Worm (Caenorhabditis elegans) whole organism, L4 larva: Measurements from ENCODE around the gene nas-25.
A peak's percentile ranks its signal among the peaks of the same experiment; 100 is the strongest.

Experiments used
- F10B5.3 ChIP-seq: sonication (generic microtip); optimal IDR thresholded peaks from 2 replicates; lab custom pipeline; 2016; ENCODE audit warnings: mild to moderate bottlenecking, missing genetic modification characterization, missing compliant biosample characterization
- R02D3.7 ChIP-seq: fragments of 150-350 bp; sonication (generic microtip); optimal IDR thresholded peaks from 3 replicates; lab custom pipeline; 2014; ENCODE audit warnings: missing biosample characterization, missing genetic modification characterization
- Y105C5A.15 ChIP-seq: fragments of 200-800 bp; sonication (Bioruptor generic); IDR thresholded peaks from 2 replicates; pipeline ENCODE4 v1.3.6; 2022; ENCODE audit warnings: missing genetic modification characterization, missing compliant biosample characterization
- Y48G9A.11 ChIP-seq: fragments of 200-800 bp; sonication (Bioruptor generic); IDR thresholded peaks from 2 replicates; pipeline ENCODE4 v1.3.6; 2022; ENCODE audit warnings: missing genetic modification reagents, missing genetic modification characterization, missing compliant biosample characterization
- Y5F2A.4 ChIP-seq: fragments of 200-800 bp; sonication (Bioruptor generic); optimal IDR thresholded peaks from 2 replicates; lab custom pipeline; 2018; ENCODE audit warnings: mild to moderate bottlenecking, missing genetic modification characterization, missing compliant biosample characterization
- Y75B8A.6 ChIP-seq: fragments of 200-800 bp; sonication (Bioruptor generic); IDR thresholded peaks from 2 replicates; pipeline ENCODE4 v1.3.6; 2022; ENCODE audit warnings: missing genetic modification reagents, missing genetic modification characterization, missing compliant biosample characterization
- ZK337.2 ChIP-seq: fragments of 200-800 bp; sonication (Bioruptor generic); IDR thresholded peaks from 2 replicates; pipeline ENCODE4 v1.3.6; 2022; ENCODE audit warnings: missing genetic modification reagents, missing genetic modification characterization, missing compliant biosample characterization
- aha-1 ChIP-seq: fragments of 150-350 bp; peaks from one replicate; lab custom pipeline; 2014; ENCODE audit warnings: missing biosample characterization, missing genetic modification characterization
- arid-1 ChIP-seq: fragments of 200-800 bp; sonication (Bioruptor generic); conservative IDR thresholded peaks from 2 replicates; pipeline ENCODE4 v1.3.6; 2022; ENCODE audit warnings: missing genetic modification reagents, missing genetic modification characterization, missing compliant biosample characterization
- attf-4 ChIP-seq: sonication (generic microtip); optimal IDR thresholded peaks from 3 replicates; lab custom pipeline; 2017; ENCODE audit warnings: missing biosample characterization, missing genetic modification characterization
- ceh-20 ChIP-seq: fragments of 200-800 bp; sonication (Bioruptor generic); IDR thresholded peaks from 2 replicates; pipeline ENCODE4 v1.3.6; 2022; ENCODE audit warnings: missing genetic modification reagents, missing genetic modification characterization, missing compliant biosample characterization
- ceh-28 ChIP-seq: fragments of 150-350 bp; optimal IDR thresholded peaks from 2 replicates; lab custom pipeline; 2014; ENCODE audit warnings: missing biosample characterization, missing genetic modification reagents, missing genetic modification characterization
- ceh-32 ChIP-seq: sonication (generic microtip); optimal IDR thresholded peaks from 2 replicates; lab custom pipeline; 2016; ENCODE audit warnings: mild to moderate bottlenecking, missing genetic modification characterization, missing compliant biosample characterization; ENCODE audit not compliant: poor library complexity
- ceh-62 ChIP-seq: sonication (generic microtip); optimal IDR thresholded peaks from 2 replicates; lab custom pipeline; 2017; ENCODE audit warnings: missing biosample characterization, missing genetic modification characterization
- ces-1 ChIP-seq: fragments of 150-350 bp; sonication (generic microtip); optimal IDR thresholded peaks from 4 replicates; lab custom pipeline; 2014; ENCODE audit warnings: missing biosample characterization, missing genetic modification reagents, missing genetic modification characterization
- daf-16 ChIP-seq, 3 experiments: sonication (generic microtip); optimal IDR thresholded peaks; 2 replicates each; lab custom pipeline; 2016 to 2017; ENCODE audit warnings: missing genetic modification characterization in 3 of 3, missing genetic modification reagents in 3 of 3, mild to moderate bottlenecking in 2 of 3, missing compliant biosample characterization in 2 of 3, missing biosample characterization in 1 of 3, moderate library complexity in 1 of 3
- daf-8 ChIP-seq: fragments of 200-800 bp; sonication (Bioruptor generic); IDR thresholded peaks from 2 replicates; pipeline ENCODE4 v1.3.6; 2022; ENCODE audit warnings: missing genetic modification characterization, missing compliant biosample characterization
- dmd-6 ChIP-seq: fragments of 200-800 bp; sonication (Bioruptor generic); IDR thresholded peaks from 2 replicates; pipeline ENCODE4 v1.3.6; 2022; ENCODE audit warnings: missing genetic modification reagents, missing genetic modification characterization, missing compliant biosample characterization
- dmd-8 ChIP-seq: fragments of 200-800 bp; sonication (Bioruptor generic); IDR thresholded peaks from 2 replicates; pipeline ENCODE4 v1.3.6; 2022; ENCODE audit warnings: missing genetic modification characterization, missing compliant biosample characterization
- dmd-9 ChIP-seq: fragments of 200-800 bp; sonication (Bioruptor generic); IDR thresholded peaks from 2 replicates; pipeline ENCODE4 v1.3.6; 2022; ENCODE audit warnings: missing genetic modification reagents, missing genetic modification characterization, missing compliant biosample characterization
- duxl-1 ChIP-seq: sonication (generic microtip); optimal IDR thresholded peaks from 2 replicates; lab custom pipeline; 2016; ENCODE audit warnings: mild to moderate bottlenecking, missing genetic modification characterization, moderate library complexity, missing compliant biosample characterization; ENCODE audit not compliant: poor library complexity
- dve-1 ChIP-seq: sonication (generic microtip); optimal IDR thresholded peaks from 2 replicates; lab custom pipeline; 2017; ENCODE audit warnings: antibody characterized with exemption, mild to moderate bottlenecking, missing genetic modification characterization, missing compliant biosample characterization; ENCODE audit not compliant: insufficient read depth
- egl-27 ChIP-seq: sonication (generic microtip); optimal IDR thresholded peaks from 3 replicates; lab custom pipeline; 2017; ENCODE audit warnings: missing biosample characterization, missing genetic modification reagents, missing genetic modification characterization
- fkh-10 ChIP-seq: fragments of 150-350 bp; optimal IDR thresholded peaks from 2 replicates; lab custom pipeline; 2014; ENCODE audit warnings: missing biosample characterization, missing genetic modification reagents, missing genetic modification characterization
- gei-8 ChIP-seq: fragments of 200-800 bp; sonication (Bioruptor generic); optimal IDR thresholded peaks from 2 replicates; lab custom pipeline; 2018; ENCODE audit warnings: mild to moderate bottlenecking, missing genetic modification characterization, missing compliant biosample characterization
- hlh-11 ChIP-seq: fragments of 200-800 bp; sonication (Bioruptor generic); optimal IDR thresholded peaks from 2 replicates; lab custom pipeline; 2018; ENCODE audit warnings: mild to moderate bottlenecking, missing genetic modification characterization, missing compliant biosample characterization
- hlh-30 ChIP-seq: sonication (generic microtip); optimal IDR thresholded peaks from 2 replicates; lab custom pipeline; 2017; ENCODE audit warnings: antibody characterized with exemption, mild to moderate bottlenecking, missing genetic modification characterization, missing compliant biosample characterization; ENCODE audit not compliant: insufficient read depth
- jun-1 ChIP-seq: fragments of 150-350 bp; optimal IDR thresholded peaks from 2 replicates; lab custom pipeline; 2014; ENCODE audit warnings: missing biosample characterization, missing genetic modification reagents, missing genetic modification characterization
- lim-7 ChIP-seq: fragments of 200-800 bp; sonication (Bioruptor generic); IDR thresholded peaks from 2 replicates; pipeline ENCODE4 v1.3.6; 2022; ENCODE audit warnings: missing genetic modification characterization, missing compliant biosample characterization
- lin-1 ChIP-seq: fragments of 200-800 bp; sonication (Bioruptor generic); IDR thresholded peaks from 2 replicates; pipeline ENCODE4 v1.3.6; 2022; ENCODE audit warnings: missing genetic modification reagents, missing genetic modification characterization, missing compliant biosample characterization
- lin-15B ChIP-seq: fragments of 150-350 bp; sonication (generic microtip); optimal IDR thresholded peaks from 3 replicates; lab custom pipeline; 2014; ENCODE audit warnings: missing biosample characterization, missing genetic modification characterization
- lin-38 ChIP-seq: fragments of 200-800 bp; sonication (Bioruptor generic); IDR thresholded peaks from 2 replicates; pipeline ENCODE4 v1.3.6; 2022; ENCODE audit warnings: missing genetic modification reagents, missing genetic modification characterization, missing compliant biosample characterization
- lir-3 ChIP-seq: sonication (generic microtip); optimal IDR thresholded peaks from 2 replicates; lab custom pipeline; 2016; ENCODE audit warnings: mild to moderate bottlenecking, missing genetic modification characterization, missing compliant biosample characterization
- lsy-2 ChIP-seq, 2 experiments: fragments of 150-350 bp in 1 of 2; sonication (generic microtip) in 1 of 2; optimal IDR thresholded peaks; 2 replicates each; lab custom pipeline; 2014 to 2017; ENCODE audit warnings: missing biosample characterization in 2 of 2, missing genetic modification characterization in 2 of 2
- madf-9 ChIP-seq: fragments of 200-800 bp; sonication (Bioruptor generic); conservative IDR thresholded peaks from 2 replicates; pipeline ENCODE4 v1.3.6; 2022; ENCODE audit warnings: missing genetic modification reagents, missing genetic modification characterization, missing compliant biosample characterization
- mdl-1 ChIP-seq, 2 experiments: fragments of 150-350 bp in 1 of 2; sonication (generic microtip) in 1 of 2; optimal IDR thresholded peaks; 2 replicates each; lab custom pipeline; 2014 to 2017; ENCODE audit warnings: missing biosample characterization in 2 of 2, missing genetic modification characterization in 2 of 2
- mdt-29 ChIP-seq: fragments of 200-800 bp; sonication (Bioruptor generic); IDR thresholded peaks from 2 replicates; pipeline ENCODE4 v1.3.6; 2022; ENCODE audit warnings: missing genetic modification reagents, missing genetic modification characterization, missing compliant biosample characterization
- mxl-3 ChIP-seq: fragments of 200-800 bp; sonication (Bioruptor generic); optimal IDR thresholded peaks from 2 replicates; lab custom pipeline; 2018; ENCODE audit warnings: mild to moderate bottlenecking, missing genetic modification characterization, missing compliant biosample characterization
- nhr-102 ChIP-seq: sonication (generic microtip); optimal IDR thresholded peaks from 2 replicates; lab custom pipeline; 2016; ENCODE audit warnings: mild to moderate bottlenecking, missing genetic modification characterization, moderate library complexity, missing compliant biosample characterization
- nhr-11 ChIP-seq: fragments of 150-350 bp; optimal IDR thresholded peaks from 2 replicates; lab custom pipeline; 2014; ENCODE audit warnings: missing biosample characterization, missing genetic modification characterization
- nhr-42 ChIP-seq: fragments of 200-800 bp; sonication (Bioruptor generic); IDR thresholded peaks from 2 replicates; pipeline ENCODE4 v1.3.6; 2022; ENCODE audit warnings: missing genetic modification characterization, missing compliant biosample characterization
- nhr-6 ChIP-seq: fragments of 150-350 bp; optimal IDR thresholded peaks from 2 replicates; lab custom pipeline; 2014; ENCODE audit warnings: missing biosample characterization, missing genetic modification characterization
- php-3 ChIP-seq: fragments of 200-800 bp; sonication (Bioruptor generic); IDR thresholded peaks from 2 replicates; pipeline ENCODE4 v1.3.6; 2022; ENCODE audit warnings: missing genetic modification reagents, missing genetic modification characterization, missing compliant biosample characterization
- saeg-2 ChIP-seq: fragments of 200-800 bp; sonication (Bioruptor generic); IDR thresholded peaks from 2 replicates; pipeline ENCODE4 v1.3.6; 2022; ENCODE audit warnings: missing genetic modification reagents, missing genetic modification characterization, missing compliant biosample characterization
- skn-1 ChIP-seq: fragments of 150-350 bp; optimal IDR thresholded peaks from 2 replicates; lab custom pipeline; 2014; ENCODE audit warnings: missing biosample characterization, missing genetic modification characterization
- snpc-1.2 ChIP-seq: fragments of 200-800 bp; sonication (Bioruptor generic); IDR thresholded peaks from 2 replicates; pipeline ENCODE4 v1.3.6; 2022; ENCODE audit warnings: missing genetic modification reagents, missing genetic modification characterization, missing compliant biosample characterization
- tag-97 ChIP-seq: fragments of 200-800 bp; sonication (Bioruptor generic); IDR thresholded peaks from 2 replicates; pipeline ENCODE4 v1.3.6; 2022; ENCODE audit warnings: missing genetic modification characterization, missing compliant biosample characterization
- unc-39 ChIP-seq: sonication (generic microtip); optimal IDR thresholded peaks from 2 replicates; lab custom pipeline; 2017; ENCODE audit warnings: missing biosample characterization, missing genetic modification characterization
- zag-1 ChIP-seq: fragments of 150-350 bp; optimal IDR thresholded peaks from 2 replicates; lab custom pipeline; 2014; ENCODE audit warnings: missing biosample characterization, missing genetic modification characterization
- zfp-2 ChIP-seq: sonication (generic microtip); optimal IDR thresholded peaks from 2 replicates; lab custom pipeline; 2016; ENCODE audit warnings: mild to moderate bottlenecking, missing genetic modification characterization, missing compliant biosample characterization
- zip-11 ChIP-seq: fragments of 200-800 bp; sonication (Bioruptor generic); IDR thresholded peaks from 2 replicates; pipeline ENCODE4 v1.3.6; 2022; ENCODE audit warnings: missing genetic modification characterization, missing compliant biosample characterization

nas-25 gene

ce11 chrII:8784235-8784928 lies 41.5 kb upstream of the nas-25 start (continued):
- TF ChIP-seq dmd-8 (GFP tag; lab: Robert Waterston, UW) (no peak), zag-1 (tag; lab: Kevin White, UChicago) (no peak), dve-1 (peak; percentile 57), skn-1 (tag; lab: Kevin White, UChicago) (no peak), dmd-6 (GFP tag; lab: Robert Waterston, UW) (no peak), Y48G9A.11 (GFP tag; lab: Robert Waterston, UW) (no peak), arid-1 (GFP tag; lab: Robert Waterston, UW) (no peak), ZK337.2 (no peak), fkh-10 (GFP tag; lab: Kevin White, UChicago) (no peak), hlh-30 (peak; percentile 30), lin-15B (tag; lab: Kevin White, UChicago) (no peak), jun-1 (tag; lab: Kevin White, UChicago) (no peak), dmd-9 (GFP tag; lab: Robert Waterston, UW) (no peak), tag-97 (GFP tag; lab: Robert Waterston, UW) (no peak), ces-1 (GFP tag; lab: Kevin White, UChicago) (no peak), ceh-20 (GFP tag; lab: Robert Waterston, UW) (no peak), php-3 (GFP tag; lab: Robert Waterston, UW) (no peak), madf-9 (no peak), lim-7 (GFP tag; lab: Robert Waterston, UW) (no peak), Y5F2A.4 (GFP tag; lab: Kevin White, UChicago) (no peak), Y105C5A.15 (GFP tag; lab: Robert Waterston, UW) (no peak), zfp-2 (tag; lab: Kevin White, UChicago) (no peak), mxl-3 (GFP tag; lab: Kevin White, UChicago) (no peak), hlh-11 (tag; lab: Kevin White, UChicago) (peak; percentile 9), lsy-2 (tag; optimal IDR thresholded peaks at IDR 0.05; lab: Kevin White, UChicago) (peak in 1 of 2 experiments; percentile 41), lin-1 (GFP tag; lab: Robert Waterston, UW) (no peak), unc-39 (no peak), duxl-1 (tag; lab: Kevin White, UChicago) (no peak), F10B5.3 (no peak), lir-3 (no peak), Y75B8A.6 (GFP tag; lab: Robert Waterston, UW) (no peak), daf-16 (GFP tag; optimal IDR thresholded peaks at IDR 0.05; lab: Kevin White, UChicago) (no peak), daf-16 (tag; optimal IDR thresholded peaks at IDR 0.05; lab: Kevin White, UChicago) (peak; percentile 47), daf-8 (GFP tag; lab: Robert Waterston, UW) (no peak), aha-1 (tag; lab: Kevin White, UChicago) (peak; percentile 95), nhr-42 (GFP tag; lab: Robert Waterston, UW) (no peak), R02D3.7 (tag; lab: Kevin White, UChicago) (no peak), lin-38 (GFP tag; lab: Robert Waterston, UW) (no peak), nhr-102 (no peak), egl-27 (tag; lab: Kevin White, UChicago) (no peak), ceh-28 (tag; lab: Kevin White, UChicago) (no peak), nhr-11 (tag; lab: Kevin White, UChicago) (peak; percentile 24), snpc-1.2 (GFP tag; lab: Robert Waterston, UW) (no peak), zip-11 (GFP tag; lab: Robert Waterston, UW) (no peak), nhr-6 (tag; lab: Kevin White, UChicago) (no peak), saeg-2 (GFP tag; lab: Robert Waterston, UW) (no peak), mdl-1 (tag; optimal IDR thresholded peaks at IDR 0.05; lab: Kevin White, UChicago) (no peak), attf-4 (no peak), ceh-62 (tag; lab: Kevin White, UChicago) (no peak), gei-8 (no peak), ceh-32 (no peak), mdt-29 (no peak)
